Worm (Caenorhabditis elegans) whole organism, L4 larva: ENCODE results near the gene T02B11.3.

ENCODE experiments used
- D1046.2 ChIP-seq: fragments of 200-800 bp; sonication (Bioruptor generic); IDR thresholded peaks from 2 replicates; pipeline ENCODE4 v1.3.6; 2022; ENCODE audit warnings: missing genetic modification characterization, missing compliant biosample characterization
- F10B5.3 ChIP-seq: sonication (generic microtip); optimal IDR thresholded peaks from 2 replicates; lab custom pipeline; 2016; ENCODE audit warnings: mild to moderate bottlenecking, missing genetic modification characterization, missing compliant biosample characterization
- F37D6.2 ChIP-seq: sonication (generic microtip); optimal IDR thresholded peaks from 2 replicates; lab custom pipeline; 2016; ENCODE audit warnings: mild to moderate bottlenecking, missing genetic modification characterization, missing compliant biosample characterization
- F44E2.7 ChIP-seq: fragments of 200-800 bp; sonication (Bioruptor generic); IDR thresholded peaks from 2 replicates; pipeline ENCODE4 v2.1.2; 2022; ENCODE audit warnings: missing genetic modification characterization, missing compliant biosample characterization
- F49E8.2 ChIP-seq: sonication (generic microtip); optimal IDR thresholded peaks from 2 replicates; lab custom pipeline; 2016; ENCODE audit warnings: missing compliant biosample characterization, mild to moderate bottlenecking, missing genetic modification characterization, borderline replicate concordance
- T20F7.1 ChIP-seq: fragments of 200-800 bp; sonication (Bioruptor generic); optimal IDR thresholded peaks from 2 replicates; lab custom pipeline; 2018; ENCODE audit warnings: mild to moderate bottlenecking, missing genetic modification characterization, missing compliant biosample characterization
- T26A8.4 ChIP-seq: fragments of 200-800 bp; sonication (Bioruptor generic); IDR thresholded peaks from 2 replicates; pipeline ENCODE4 v1.3.6; 2022; ENCODE audit warnings: missing genetic modification characterization, missing compliant biosample characterization
- Y48G9A.11 ChIP-seq: fragments of 200-800 bp; sonication (Bioruptor generic); IDR thresholded peaks from 2 replicates; pipeline ENCODE4 v1.3.6; 2022; ENCODE audit warnings: missing genetic modification reagents, missing genetic modification characterization, missing compliant biosample characterization
- Y5F2A.4 ChIP-seq: fragments of 200-800 bp; sonication (Bioruptor generic); optimal IDR thresholded peaks from 2 replicates; lab custom pipeline; 2018; ENCODE audit warnings: mild to moderate bottlenecking, missing genetic modification characterization, missing compliant biosample characterization
- Y75B8A.6 ChIP-seq: fragments of 200-800 bp; sonication (Bioruptor generic); IDR thresholded peaks from 2 replicates; pipeline ENCODE4 v1.3.6; 2022; ENCODE audit warnings: missing genetic modification reagents, missing genetic modification characterization, missing compliant biosample characterization
- ZK337.2 ChIP-seq: fragments of 200-800 bp; sonication (Bioruptor generic); IDR thresholded peaks from 2 replicates; pipeline ENCODE4 v1.3.6; 2022; ENCODE audit warnings: missing genetic modification reagents, missing genetic modification characterization, missing compliant biosample characterization
- arid-1 ChIP-seq: fragments of 200-800 bp; sonication (Bioruptor generic); conservative IDR thresholded peaks from 2 replicates; pipeline ENCODE4 v1.3.6; 2022; ENCODE audit warnings: missing genetic modification reagents, missing genetic modification characterization, missing compliant biosample characterization
- ceh-44 ChIP-seq: fragments of 200-800 bp; sonication (Bioruptor generic); IDR thresholded peaks from 2 replicates; pipeline ENCODE4 v1.3.6; 2022; ENCODE audit warnings: missing genetic modification reagents, missing genetic modification characterization, missing compliant biosample characterization
- ceh-62 ChIP-seq: sonication (generic microtip); optimal IDR thresholded peaks from 2 replicates; lab custom pipeline; 2017; ENCODE audit warnings: missing biosample characterization, missing genetic modification characterization
- ceh-82 ChIP-seq: sonication (generic microtip); optimal IDR thresholded peaks from 2 replicates; lab custom pipeline; 2017; ENCODE audit warnings: missing biosample characterization, missing genetic modification characterization
- daf-12 ChIP-seq: fragments of 150-350 bp; optimal IDR thresholded peaks from 2 replicates; lab custom pipeline; 2014; ENCODE audit warnings: missing biosample characterization, missing genetic modification reagents, missing genetic modification characterization
- dve-1 ChIP-seq: sonication (generic microtip); optimal IDR thresholded peaks from 2 replicates; lab custom pipeline; 2017; ENCODE audit warnings: antibody characterized with exemption, mild to moderate bottlenecking, missing genetic modification characterization, missing compliant biosample characterization; ENCODE audit not compliant: insufficient read depth
- egl-27 ChIP-seq: sonication (generic microtip); optimal IDR thresholded peaks from 3 replicates; lab custom pipeline; 2017; ENCODE audit warnings: missing biosample characterization, missing genetic modification reagents, missing genetic modification characterization
- egl-43 ChIP-seq: fragments of 200-800 bp; sonication (Bioruptor generic); IDR thresholded peaks from 2 replicates; pipeline ENCODE4 v1.3.6; 2022; ENCODE audit warnings: missing genetic modification reagents, missing genetic modification characterization, missing compliant biosample characterization
- gei-8 ChIP-seq: fragments of 200-800 bp; sonication (Bioruptor generic); optimal IDR thresholded peaks from 2 replicates; lab custom pipeline; 2018; ENCODE audit warnings: mild to moderate bottlenecking, missing genetic modification characterization, missing compliant biosample characterization
- hlh-30 ChIP-seq: sonication (generic microtip); optimal IDR thresholded peaks from 2 replicates; lab custom pipeline; 2017; ENCODE audit warnings: antibody characterized with exemption, mild to moderate bottlenecking, missing genetic modification characterization, missing compliant biosample characterization; ENCODE audit not compliant: insufficient read depth
- lim-7 ChIP-seq: fragments of 200-800 bp; sonication (Bioruptor generic); IDR thresholded peaks from 2 replicates; pipeline ENCODE4 v1.3.6; 2022; ENCODE audit warnings: missing genetic modification characterization, missing compliant biosample characterization
- lin-13 ChIP-seq: fragments of 150-350 bp; optimal IDR thresholded peaks from 2 replicates; lab custom pipeline; 2014; ENCODE audit warnings: missing biosample characterization, missing genetic modification reagents, missing genetic modification characterization
- lin-29 ChIP-seq: fragments of 200-800 bp; sonication (Bioruptor generic); IDR thresholded peaks from 2 replicates; pipeline ENCODE4 v1.3.6; 2022; ENCODE audit warnings: missing genetic modification reagents, missing genetic modification characterization, missing compliant biosample characterization
- lin-38 ChIP-seq: fragments of 200-800 bp; sonication (Bioruptor generic); IDR thresholded peaks from 2 replicates; pipeline ENCODE4 v1.3.6; 2022; ENCODE audit warnings: missing genetic modification reagents, missing genetic modification characterization, missing compliant biosample characterization
- madf-9 ChIP-seq: fragments of 200-800 bp; sonication (Bioruptor generic); conservative IDR thresholded peaks from 2 replicates; pipeline ENCODE4 v1.3.6; 2022; ENCODE audit warnings: missing genetic modification reagents, missing genetic modification characterization, missing compliant biosample characterization
- mdt-29 ChIP-seq: fragments of 200-800 bp; sonication (Bioruptor generic); IDR thresholded peaks from 2 replicates; pipeline ENCODE4 v1.3.6; 2022; ENCODE audit warnings: missing genetic modification reagents, missing genetic modification characterization, missing compliant biosample characterization
- mes-2 ChIP-seq: sonication (generic microtip); optimal IDR thresholded peaks from 2 replicates; lab custom pipeline; 2016; ENCODE audit warnings: missing genotype, mild to moderate bottlenecking, missing genetic modification characterization, missing compliant biosample characterization; ENCODE audit not compliant: poor library complexity, severe bottlenecking
- mxl-2 ChIP-seq: fragments of 200-800 bp; sonication (Bioruptor generic); conservative IDR thresholded peaks from 2 replicates; pipeline ENCODE4 v1.3.6; 2022; ENCODE audit warnings: missing genetic modification reagents, missing genetic modification characterization, missing compliant biosample characterization
- mxl-3 ChIP-seq: fragments of 200-800 bp; sonication (Bioruptor generic); optimal IDR thresholded peaks from 2 replicates; lab custom pipeline; 2018; ENCODE audit warnings: mild to moderate bottlenecking, missing genetic modification characterization, missing compliant biosample characterization
- nhr-10 ChIP-seq: fragments of 150-350 bp; optimal IDR thresholded peaks from 2 replicates; lab custom pipeline; 2014; ENCODE audit warnings: missing biosample characterization, missing genetic modification characterization
- nhr-111 ChIP-seq: fragments of 200-800 bp; sonication (Bioruptor generic); optimal IDR thresholded peaks from 2 replicates; lab custom pipeline; 2018; ENCODE audit warnings: mild to moderate bottlenecking, missing genetic modification characterization, missing compliant biosample characterization
- nhr-25 ChIP-seq: sonication (generic microtip); optimal IDR thresholded peaks from 2 replicates; lab custom pipeline; 2017; ENCODE audit warnings: missing genetic modification characterization, mild to moderate bottlenecking, missing compliant biosample characterization, antibody characterized with exemption, moderate library complexity, borderline replicate concordance; ENCODE audit not compliant: insufficient read depth
- nhr-28 ChIP-seq: fragments of 150-350 bp; optimal IDR thresholded peaks from 2 replicates; lab custom pipeline; 2014; ENCODE audit warnings: missing biosample characterization, missing genetic modification characterization
- nhr-41 ChIP-seq: fragments of 200-800 bp; sonication (Bioruptor generic); IDR thresholded peaks from 2 replicates; pipeline ENCODE4 v1.3.6; 2022; ENCODE audit warnings: missing genetic modification reagents, missing genetic modification characterization, missing compliant biosample characterization
- nhr-42 ChIP-seq: fragments of 200-800 bp; sonication (Bioruptor generic); IDR thresholded peaks from 2 replicates; pipeline ENCODE4 v1.3.6; 2022; ENCODE audit warnings: missing genetic modification characterization, missing compliant biosample characterization
- nhr-6 ChIP-seq: fragments of 150-350 bp; optimal IDR thresholded peaks from 2 replicates; lab custom pipeline; 2014; ENCODE audit warnings: missing biosample characterization, missing genetic modification characterization
- pqm-1 ChIP-seq: sonication (generic microtip); optimal IDR thresholded peaks from 2 replicates; lab custom pipeline; 2017; ENCODE audit warnings: missing biosample characterization, missing genetic modification characterization
- sdz-12 ChIP-seq: fragments of 200-800 bp; sonication (Bioruptor generic); optimal IDR thresholded peaks from 2 replicates; lab custom pipeline; 2018; ENCODE audit warnings: mild to moderate bottlenecking, missing genetic modification characterization, missing compliant biosample characterization
- set-16 ChIP-seq: fragments of 200-800 bp; sonication (Bioruptor generic); IDR thresholded peaks from 2 replicates; pipeline ENCODE4 v1.3.6; 2022; ENCODE audit warnings: missing genetic modification reagents, missing genetic modification characterization, missing compliant biosample characterization
- snpc-1.2 ChIP-seq: fragments of 200-800 bp; sonication (Bioruptor generic); IDR thresholded peaks from 2 replicates; pipeline ENCODE4 v1.3.6; 2022; ENCODE audit warnings: missing genetic modification reagents, missing genetic modification characterization, missing compliant biosample characterization
- snpc-4 ChIP-seq: fragments of 150-350 bp; optimal IDR thresholded peaks from 2 replicates; lab custom pipeline; 2014; ENCODE audit warnings: missing biosample characterization, missing genetic modification characterization
- tag-97 ChIP-seq: fragments of 200-800 bp; sonication (Bioruptor generic); IDR thresholded peaks from 2 replicates; pipeline ENCODE4 v1.3.6; 2022; ENCODE audit warnings: missing genetic modification characterization, missing compliant biosample characterization
- unc-62 ChIP-seq, 3 experiments: fragments of 150-350 bp in 1 of 3; sonication (generic microtip); optimal IDR thresholded peaks in 2 of 3; peaks in 1 of 3; 1 replicate in 1 of 3; 2 replicates in 2 of 3; lab custom pipeline; 2014 to 2017; ENCODE audit warnings: missing biosample characterization in 3 of 3, missing genetic modification characterization in 3 of 3, missing genetic modification reagents in 3 of 3, missing genotype in 1 of 3
- vab-7 ChIP-seq: fragments of 200-800 bp; sonication (Bioruptor generic); IDR thresholded peaks from 2 replicates; pipeline ENCODE4 v1.3.6; 2022; ENCODE audit warnings: missing genetic modification reagents, missing genetic modification characterization, missing compliant biosample characterization
- zag-1 ChIP-seq: fragments of 150-350 bp; optimal IDR thresholded peaks from 2 replicates; lab custom pipeline; 2014; ENCODE audit warnings: missing biosample characterization, missing genetic modification characterization
- zfp-2 ChIP-seq: sonication (generic microtip); optimal IDR thresholded peaks from 2 replicates; lab custom pipeline; 2016; ENCODE audit warnings: mild to moderate bottlenecking, missing genetic modification characterization, missing compliant biosample characterization
- ztf-11 ChIP-seq: fragments of 150-350 bp; optimal IDR thresholded peaks from 2 replicates; lab custom pipeline; 2014; ENCODE audit warnings: missing biosample characterization, missing genetic modification characterization
- ztf-7 ChIP-seq: fragments of 150-350 bp; optimal IDR thresholded peaks from 2 replicates; lab custom pipeline; 2014; ENCODE audit warnings: missing biosample characterization, missing genetic modification characterization

T02B11.3 gene

DNA sequence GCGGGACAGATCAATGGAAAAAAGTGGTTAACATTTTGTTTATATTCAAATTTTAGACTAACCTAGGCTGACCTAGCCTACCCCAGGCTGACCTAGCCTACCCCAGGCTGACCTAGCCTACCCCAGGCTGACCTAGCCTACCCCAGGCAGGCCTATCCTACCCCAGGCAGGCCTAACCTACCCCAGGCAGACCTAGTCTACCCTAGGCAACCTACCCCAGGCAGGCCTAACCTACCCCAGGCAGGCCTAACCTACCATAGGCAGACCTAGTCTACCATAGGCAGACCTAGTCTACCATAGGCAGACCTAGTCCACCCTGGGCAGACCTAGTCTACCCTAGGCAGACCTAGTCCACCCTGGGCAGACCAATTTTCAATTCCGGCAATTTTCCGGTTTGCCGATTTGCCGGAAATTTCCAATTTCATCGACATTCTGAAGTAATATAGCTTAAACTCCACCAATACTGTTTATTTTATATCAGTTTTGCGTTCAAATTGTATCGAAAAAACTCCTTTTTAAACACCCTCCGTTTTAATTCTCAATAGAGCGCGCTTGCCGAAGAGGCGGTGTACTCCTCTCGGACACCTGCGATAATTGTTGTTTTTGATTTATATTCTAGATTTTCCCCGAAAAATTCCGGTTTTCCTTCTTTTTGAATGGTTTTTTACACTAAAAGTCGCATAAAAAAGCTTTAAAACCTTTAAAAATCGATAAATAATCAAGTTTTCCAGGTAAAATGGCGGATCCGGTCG lies 37.8 kb upstream of the T02B11.3 start, which contains the start of gene trm-2A (continued):
- TF ChIP-seq ztf-11 (tag; lab: Kevin White, UChicago) (no peak), lin-38 (GFP tag; lab: Robert Waterston, UW) (peak; percentile 98), zag-1 (tag; lab: Kevin White, UChicago) (no peak), dve-1 (tag; lab: Kevin White, UChicago) (peak; percentile 60), nhr-42 (GFP tag; lab: Robert Waterston, UW) (no peak), ceh-44 (GFP tag; lab: Robert Waterston, UW) (no peak), tag-97 (no peak), F49E8.2 (tag; lab: Kevin White, UChicago) (no peak), vab-7 (GFP tag; lab: Robert Waterston, UW) (no peak), nhr-111 (GFP tag; lab: Kevin White, UChicago) (no peak), egl-43 (GFP tag; lab: Robert Waterston, UW) (peak; percentile 37; the same call in 1 of the 2 replicates), ceh-82 (tag; lab: Kevin White, UChicago) (no peak), madf-9 (no peak), F10B5.3 (tag; lab: Kevin White, UChicago) (no peak), set-16 (peak; percentile 71), mxl-2 (GFP tag; lab: Robert Waterston, UW) (no peak), nhr-25 (tag; lab: Kevin White, UChicago) (no peak), nhr-41 (no peak), snpc-1.2 (GFP tag; lab: Robert Waterston, UW) (no peak), nhr-6 (tag; lab: Kevin White, UChicago) (peak; percentile 12), Y75B8A.6 (GFP tag; lab: Robert Waterston, UW) (no peak), nhr-28 (peak; percentile 67), lim-7 (GFP tag; lab: Robert Waterston, UW) (no peak), snpc-4 (tag; lab: Kevin White, UChicago) (no peak), Y48G9A.11 (GFP tag; lab: Robert Waterston, UW) (no peak), hlh-30 (tag; lab: Kevin White, UChicago) (peak; percentile 76), nhr-10 (tag; lab: Kevin White, UChicago) (no peak), sdz-12 (GFP tag; lab: Kevin White, UChicago) (no peak), F37D6.2 (no peak), mes-2 (peak; percentile 93), D1046.2 (no peak), T20F7.1 (GFP tag; lab: Kevin White, UChicago) (no peak), ZK337.2 (no peak), daf-12 (tag; lab: Kevin White, UChicago) (no peak), mxl-3 (GFP tag; lab: Kevin White, UChicago) (no peak), mdt-29 (GFP tag; lab: Robert Waterston, UW) (no peak), lin-29 (GFP tag; lab: Robert Waterston, UW) (no peak), F44E2.7 (GFP tag; lab: Robert Waterston, UW) (0 out of 2 replicates have a peak, but pooled peaks have one; percentile 15), ztf-7 (tag; lab: Kevin White, UChicago) (no peak), egl-27 (no peak), ceh-62 (no peak), gei-8 (no peak), lin-13 (GFP tag; lab: Kevin White, UChicago) (peak; percentile 16), zfp-2 (tag; lab: Kevin White, UChicago) (no peak), Y5F2A.4 (GFP tag; lab: Kevin White, UChicago) (no peak), unc-62 (GFP tag; optimal IDR thresholded peaks at IDR 0.05 in 1 of 2; lab: Kevin White, UChicago) (no peak), unc-62 (tag; optimal IDR thresholded peaks at IDR 0.05; lab: Kevin White, UChicago) (no peak), T26A8.4 (GFP tag; lab: Robert Waterston, UW) (no peak), pqm-1 (tag; lab: Kevin White, UChicago) (no peak), arid-1 (GFP tag; lab: Robert Waterston, UW) (no peak)
